Fruit fly (Drosophila melanogaster): ENCODE measurements around the gene Cnot4.

Cnot4 gene

dm6 chr2L:10396488-10396824 lies at the start of gene Cnot4:
TSS of gene Cnot4 (plus strand) at chr2L:10396716.
- TF ChIP-seq CG17801 (GFP tag; optimal IDR thresholded peaks at IDR 0.05; ENCODE audit: partially characterized antibody), result peak; percentile 4

DNA sequence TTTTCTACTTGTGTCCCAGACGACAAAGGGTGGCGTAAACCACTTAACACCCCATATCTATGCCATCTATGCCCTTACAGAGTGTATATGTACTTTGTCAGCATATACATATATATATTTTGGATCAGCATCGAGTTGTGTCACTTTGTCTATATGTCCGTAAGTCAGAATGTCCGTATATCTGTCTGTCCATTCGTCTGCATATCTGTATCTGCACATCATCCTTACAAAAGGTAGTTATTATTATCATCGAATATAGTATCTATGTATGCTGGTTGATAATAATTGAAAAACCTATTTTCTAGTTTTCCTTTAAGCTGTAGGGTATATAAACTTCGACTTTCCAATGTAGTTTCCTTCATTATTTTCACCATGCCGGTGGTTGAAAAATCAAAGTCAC lies 45.4 kb upstream of the Cnot4 start:
- no peak for TF ChIP-seq CG17801 (GFP tag; optimal IDR thresholded peaks at IDR 0.05; ENCODE audit: partially characterized antibody)

dm6 chr2L:10353871-10354270 lies 42.6 kb upstream of the Cnot4 start, which contains the start of gene CG34367:
TSS of gene CG34367 (minus strand) at chr2L:10353905.
- no peak for TF ChIP-seq CG17801 (GFP tag; optimal IDR thresholded peaks at IDR 0.05; ENCODE audit: partially characterized antibody)

- no peak for TF ChIP-seq CG17801 (GFP tag; optimal IDR thresholded peaks at IDR 0.05; ENCODE audit: partially characterized antibody)
Measured at dm6 chr2L:10356508-10356907, 40.0 kb upstream of the Cnot4 start, which contains the start of the genes CtsL4 and ClpP. TSS of gene CtsL4 (minus strand) at chr2L:10356597. TSS of gene ClpP (plus strand) at chr2L:10356795.

dm6 chr2L:10362408-10363067 lies 34.0 kb upstream of the Cnot4 start, which contains the start of the genes Cand1 and pim:
TSS of gene Cand1 (minus strand) at chr2L:10362707.
TSS of gene pim (plus strand) at chr2L:10362989.
- no peak for TF ChIP-seq CG17801 (GFP tag; optimal IDR thresholded peaks at IDR 0.05; ENCODE audit: partially characterized antibody)

- TF ChIP-seq CG17801 (GFP tag; optimal IDR thresholded peaks at IDR 0.05; ENCODE audit: partially characterized antibody), result no peak
Measured at dm6 chr2L:10364229-10364628, 32.3 kb upstream of the Cnot4 start, which contains the start of gene lft. TSS of gene lft (plus strand) at chr2L:10364471.

DNA sequence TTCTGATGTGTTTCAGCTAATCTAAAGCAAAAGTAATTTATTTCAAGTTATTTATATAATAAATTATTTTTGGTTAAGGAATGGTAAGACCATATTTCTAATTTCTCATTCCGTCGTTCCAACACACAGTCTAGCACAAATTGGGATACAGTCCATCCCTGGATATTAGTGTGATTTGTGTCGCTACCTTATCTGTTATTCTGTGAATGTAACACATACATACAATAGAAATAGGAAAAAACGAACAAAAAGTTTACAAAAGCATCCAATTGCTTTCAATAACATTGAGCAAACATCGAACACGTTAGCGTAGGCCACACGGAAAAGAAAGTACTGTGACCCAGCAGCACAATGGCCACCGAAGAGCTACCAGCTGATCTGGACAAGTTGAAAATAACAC lies 30.0 kb upstream of the Cnot4 start, which contains the start of gene CG5056:
Gene CG5056 (plus strand): TSS at position 168 of the 400 bp plus-strand sequence.
- peak; percentile 67 for TF ChIP-seq CG17801 (GFP tag; optimal IDR thresholded peaks at IDR 0.05; ENCODE audit: partially characterized antibody)

dm6 chr2L:10372297-10372696 lies 24.2 kb upstream of the Cnot4 start:
- no peak for TF ChIP-seq CG17801 (GFP tag; optimal IDR thresholded peaks at IDR 0.05; ENCODE audit: partially characterized antibody)

dm6 chr2L:10373605-10374269 lies 22.8 kb upstream of the Cnot4 start, which contains the start of gene rho-5:
TSS of gene rho-5 (minus strand) at chr2L:10373900.
- TF ChIP-seq CG17801 (GFP tag; optimal IDR thresholded peaks at IDR 0.05; ENCODE audit: partially characterized antibody), result no peak

dm6 chr2L:10375464-10376236 lies 20.9 kb upstream of the Cnot4 start, which contains the start of the genes CG33303 and dpr19:
TSS of gene CG33303 (minus strand) at chr2L:10375757.
TSS of gene dpr19 (plus strand) at chr2L:10376168.
- TF ChIP-seq CG17801 (GFP tag; optimal IDR thresholded peaks at IDR 0.05; ENCODE audit: partially characterized antibody), result peak; percentile 59

DNA sequence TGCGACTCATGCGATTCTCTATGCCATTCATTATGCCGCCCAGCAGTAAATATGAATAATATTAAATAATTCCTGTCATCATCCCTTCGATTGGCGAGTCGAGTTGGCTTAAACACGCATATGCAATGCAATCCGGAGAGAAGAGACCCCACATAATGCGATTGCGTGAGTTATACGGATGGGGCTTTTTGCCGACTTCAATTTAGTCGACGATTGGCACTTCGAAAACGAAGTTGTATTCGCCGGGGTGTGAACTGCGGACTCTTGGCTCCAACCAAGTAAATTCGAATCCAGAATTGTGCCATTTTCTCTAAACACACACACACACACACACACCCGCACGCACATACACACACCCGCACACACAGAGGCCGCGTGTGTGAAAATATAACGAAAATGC lies 20.2 kb upstream of the Cnot4 start:
- TF ChIP-seq CG17801 (GFP tag; optimal IDR thresholded peaks at IDR 0.05; ENCODE audit: partially characterized antibody), result no peak

DNA sequence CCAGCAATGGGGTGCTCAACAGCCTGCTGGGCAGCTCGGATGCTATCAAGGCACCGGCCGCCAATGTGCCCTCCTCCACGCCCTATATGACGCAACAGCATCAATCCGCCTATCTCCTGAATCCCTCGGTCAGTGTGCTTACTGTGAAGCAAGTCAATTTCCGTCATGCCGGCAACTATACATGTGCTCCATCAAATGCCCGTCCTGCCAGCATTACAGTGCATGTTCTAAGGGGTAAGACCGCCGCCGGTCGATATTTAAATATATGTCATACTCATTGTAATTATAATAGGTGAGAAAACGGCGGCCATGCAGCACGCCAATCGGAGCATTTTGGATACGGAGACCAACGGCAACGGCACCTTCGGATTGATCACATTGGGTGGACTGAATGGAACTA lies 17.9 kb upstream of the Cnot4 start:
- TF ChIP-seq CG17801 (GFP tag; optimal IDR thresholded peaks at IDR 0.05; ENCODE audit: partially characterized antibody), result no peak

dm6 chr2L:10379865-10380264 lies 16.7 kb upstream of the Cnot4 start, which contains the start of gene gny:
TSS of gene gny (plus strand) at chr2L:10380103.
- no peak for TF ChIP-seq CG17801 (GFP tag; optimal IDR thresholded peaks at IDR 0.05; ENCODE audit: partially characterized antibody)

- TF ChIP-seq CG17801 (GFP tag; optimal IDR thresholded peaks at IDR 0.05; ENCODE audit: partially characterized antibody), result peak; percentile 33
Measured at dm6 chr2L:10381890-10382450, 14.5 kb upstream of the Cnot4 start, which contains the start of gene CG5096. TSS of gene CG5096 (plus strand) at chr2L:10382263.
